Fruit fly (Drosophila melanogaster) whole organism, embryonic: Measurements from ENCODE around the gene SCAR.

Experiments
- CG43689 ChIP-seq: fragments of 200-800 bp; sonication (Bioruptor generic); IDR thresholded peaks from 2 replicates; pipeline ENCODE4 v1.3.6; 2022; ENCODE audit warnings: missing biosample characterization, missing genetic modification characterization
- CG8478 ChIP-seq: fragments of >200 bp; optimal IDR thresholded peaks from 2 replicates; lab custom pipeline; 2018
- Dp ChIP-seq: fragments of 200-800 bp; sonication (Bioruptor generic); optimal IDR thresholded peaks from 2 replicates; lab custom pipeline; 2018; ENCODE audit warnings: missing biosample characterization, mild to moderate bottlenecking, missing genetic modification characterization, moderate library complexity
- E2f1 ChIP-seq: fragments of 200-800 bp; sonication (Bioruptor generic); IDR thresholded peaks from 2 replicates; pipeline ENCODE4 v1.3.6; 2022; ENCODE audit warnings: missing biosample characterization, missing genetic modification characterization
- Hand ChIP-seq: fragments of 200-800 bp; sonication (Bioruptor generic); optimal IDR thresholded peaks from 2 replicates; lab custom pipeline; 2017; ENCODE audit warnings: mild to moderate bottlenecking, missing biosample characterization, missing genetic modification reagents, missing genetic modification characterization
- Hr78 ChIP-seq, 2 experiments: fragments of 200-800 bp in 1 of 2; fragments of >200 bp in 1 of 2; sonication (Bioruptor generic) in 1 of 2; optimal IDR thresholded peaks; 2 replicates each; lab custom pipeline; 2017 to 2019; ENCODE audit warnings: missing biosample characterization in 2 of 2, missing genetic modification characterization in 2 of 2, mild to moderate bottlenecking in 1 of 2, moderate library complexity in 1 of 2
- NC2α ChIP-seq: fragments of 200-800 bp; sonication (Bioruptor generic); optimal IDR thresholded peaks from 2 replicates; lab custom pipeline; 2016; ENCODE audit warnings: missing biosample characterization, missing genetic modification characterization
- Scr ChIP-seq: fragments of 200-800 bp; sonication (Bioruptor generic); IDR thresholded peaks from 2 replicates; pipeline ENCODE4 v1.3.6; 2022; ENCODE audit warnings: missing biosample characterization, missing genetic modification characterization; ENCODE audit not compliant: partially characterized antibody
- crp ChIP-seq, 2 experiments: fragments of 200-800 bp; sonication (Bioruptor generic); optimal IDR thresholded peaks; 2 replicates in 1 of 2; 3 replicates in 1 of 2; lab custom pipeline; 2017; ENCODE audit warnings: missing biosample characterization in 2 of 2, missing genetic modification characterization in 2 of 2, mild to moderate bottlenecking in 1 of 2, moderate library complexity in 1 of 2
- odd ChIP-seq: fragments of 200-800 bp; sonication (Bioruptor generic); optimal IDR thresholded peaks from 2 replicates; lab custom pipeline; 2017; ENCODE audit warnings: missing biosample characterization, mild to moderate bottlenecking, missing genetic modification characterization
- pfk ChIP-seq: fragments of 200-800 bp; sonication (Bioruptor generic); optimal IDR thresholded peaks from 2 replicates; lab custom pipeline; 2018; ENCODE audit warnings: missing biosample characterization, mild to moderate bottlenecking, missing genetic modification characterization, moderate library complexity

DNA sequence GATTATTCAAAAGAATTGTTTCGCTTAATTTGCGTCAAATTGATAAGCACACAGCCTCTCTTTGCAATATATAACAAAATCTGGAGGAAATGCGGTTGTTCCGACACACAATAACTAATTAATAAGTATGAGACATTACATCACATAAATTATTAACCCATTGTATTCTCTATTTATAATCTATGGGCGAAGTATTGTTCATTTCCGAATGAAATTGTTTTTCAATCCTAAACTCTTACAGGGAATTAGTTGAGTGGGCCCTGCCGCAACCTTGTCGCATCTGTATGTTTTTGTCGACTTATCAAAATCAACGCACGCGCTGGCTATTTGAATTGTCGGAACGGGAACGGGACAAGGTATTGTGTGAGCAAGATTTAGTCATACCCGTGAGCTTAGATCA lies 4.3 kb upstream of the SCAR start, which contains the start of gene CG16743:
- TF ChIP-seq E2f1, result no peak
- TF ChIP-seq CG8478 (lab: Kevin White, UChicago), result no peak
- no peak for TF ChIP-seq Dp
- no peak for TF ChIP-seq odd (GFP tag; lab: Kevin White, UChicago)
- TF ChIP-seq NC2α (GFP tag; lab: Kevin White, UChicago), result no peak
- TF ChIP-seq Hr78 (GFP tag; optimal IDR thresholded peaks at IDR 0.05; lab: Kevin White, UChicago), result no peak
- no peak for TF ChIP-seq Scr (GFP tag; lab: Robert Waterston, UW)
- TF ChIP-seq Hand (GFP tag; lab: Kevin White, UChicago), result no peak
- TF ChIP-seq pfk (GFP tag; lab: Kevin White, UChicago), result no peak
- no peak for TF ChIP-seq CG43689 (GFP tag; lab: Robert Waterston, UW)
- TF ChIP-seq crp (GFP tag; optimal IDR thresholded peaks at IDR 0.05; lab: Kevin White, UChicago), result no peak
